Worm (Caenorhabditis elegans): Measurements from ENCODE around the gene C05D12.5.

- TF ChIP-seq ztf-4 (tag; optimal IDR thresholded peaks at IDR 0.05) (no peak), nhr-28 (tag; optimal IDR thresholded peaks at IDR 0.05) (no peak), jun-1 (tag; optimal IDR thresholded peaks at IDR 0.05) (no peak), unc-39 (tag; optimal IDR thresholded peaks at IDR 0.05) (no peak), nhr-11 (tag; optimal IDR thresholded peaks at IDR 0.05) (no peak), snpc-4 (tag; optimal IDR thresholded peaks at IDR 0.05) (no peak), egl-27 (tag; optimal IDR thresholded peaks at IDR 0.05) (no peak), skn-1 (tag; optimal IDR thresholded peaks at IDR 0.05) (no peak), unc-62 (GFP tag; optimal IDR thresholded peaks at IDR 0.05) (no peak)
These were observed 16.8 kb downstream of the C05D12.5 start for ce11 chrII:11450882-11451281.

Data from whole organism, L3 larva.